Fruit fly (Drosophila melanogaster) whole organism, prepupa: ENCODE measurements around the gene mxt.

ENCODE experiments used
- Blimp-1 ChIP-seq: fragments of 200-800 bp; sonication (Bioruptor generic); optimal IDR thresholded peaks from 3 replicates; lab custom pipeline; 2017; ENCODE audit warnings: missing biosample characterization, missing genetic modification characterization, mild to moderate bottlenecking, moderate library complexity, missing genetic modification reagents
- CG10631 ChIP-seq: fragments of 200-800 bp; sonication (Bioruptor generic); optimal IDR thresholded peaks from 2 replicates; lab custom pipeline; 2016; ENCODE audit warnings: missing biosample characterization, missing genetic modification characterization
- CG11294 ChIP-seq: fragments of 200-800 bp; sonication (Bioruptor generic); IDR thresholded peaks from 2 replicates; pipeline ENCODE4 v1.3.6; 2022; ENCODE audit warnings: missing biosample characterization, missing genetic modification characterization
- CG11762 ChIP-seq: fragments of 200-800 bp; sonication (Bioruptor generic); optimal IDR thresholded peaks from 3 replicates; lab custom pipeline; 2016; ENCODE audit warnings: missing biosample characterization, missing genetic modification characterization; ENCODE audit not compliant: insufficient read depth
- CG16779 ChIP-seq: fragments of 200-800 bp; sonication (Bioruptor generic); optimal IDR thresholded peaks from 3 replicates; lab custom pipeline; 2017; ENCODE audit warnings: missing biosample characterization, mild to moderate bottlenecking, missing genetic modification characterization
- CG3032 ChIP-seq: fragments of 200-800 bp; optimal IDR thresholded peaks from 2 replicates; lab custom pipeline; 2019; ENCODE audit warnings: missing biosample characterization, mild to moderate bottlenecking, missing genetic modification characterization, moderate library complexity
- CG31627 ChIP-seq: fragments of 200-800 bp; sonication (Bioruptor generic); optimal IDR thresholded peaks from 3 replicates; lab custom pipeline; 2016; ENCODE audit warnings: missing biosample characterization, missing genetic modification characterization
- CG34406 ChIP-seq: fragments of 200-800 bp; sonication (Bioruptor generic); optimal IDR thresholded peaks from 3 replicates; lab custom pipeline; 2016; ENCODE audit warnings: missing biosample characterization, missing genetic modification characterization
- CG3919 ChIP-seq: fragments of 200-800 bp; sonication (Bioruptor generic); optimal IDR thresholded peaks from 3 replicates; lab custom pipeline; 2016; ENCODE audit warnings: missing biosample characterization, missing genetic modification characterization
- CG4318 ChIP-seq: fragments of 200-800 bp; sonication (Bioruptor generic); optimal IDR thresholded peaks from 3 replicates; lab custom pipeline; 2017; ENCODE audit warnings: missing biosample characterization, mild to moderate bottlenecking, missing genetic modification characterization
- CG6792 ChIP-seq: fragments of 200-800 bp; sonication (Bioruptor generic); optimal IDR thresholded peaks from 3 replicates; lab custom pipeline; 2016; ENCODE audit warnings: missing biosample characterization, missing genetic modification characterization
- CG6808 ChIP-seq: fragments of 200-800 bp; sonication (Bioruptor generic); optimal IDR thresholded peaks from 3 replicates; lab custom pipeline; 2017; ENCODE audit warnings: missing biosample characterization, missing genetic modification characterization, mild to moderate bottlenecking, moderate library complexity, missing genetic modification reagents
- CG6854 ChIP-seq: fragments of 200-800 bp; sonication (Bioruptor generic); optimal IDR thresholded peaks from 2 replicates; lab custom pipeline; 2017; ENCODE audit warnings: missing biosample characterization, mild to moderate bottlenecking, missing genetic modification characterization
- CG8119 ChIP-seq: fragments of 200-800 bp; sonication (Bioruptor generic); IDR thresholded peaks from 3 replicates; pipeline ENCODE4 v1.3.6; 2022; ENCODE audit warnings: missing biosample characterization, missing genetic modification characterization
- CG8319 ChIP-seq: fragments of 200-800 bp; sonication (Bioruptor generic); optimal IDR thresholded peaks from 3 replicates; lab custom pipeline; 2016; ENCODE audit warnings: missing biosample characterization, missing genetic modification characterization
- CG9139 ChIP-seq: fragments of 200-800 bp; sonication (Bioruptor generic); optimal IDR thresholded peaks from 3 replicates; lab custom pipeline; 2017; ENCODE audit warnings: missing biosample characterization, mild to moderate bottlenecking, missing genetic modification characterization
- Eip75B ChIP-seq: fragments of 200-800 bp; sonication (Bioruptor generic); optimal IDR thresholded peaks from 3 replicates; lab custom pipeline; 2016; ENCODE audit warnings: missing biosample characterization, missing genetic modification characterization
- Eip78C ChIP-seq: fragments of 200-800 bp; sonication (Bioruptor generic); peaks from one replicate; lab custom pipeline; 2016; ENCODE audit warnings: missing biosample characterization, missing genetic modification characterization
- Ets21C ChIP-seq: fragments of 200-800 bp; sonication (Bioruptor generic); optimal IDR thresholded peaks from 3 replicates; lab custom pipeline; 2016; ENCODE audit warnings: missing biosample characterization, missing genetic modification characterization
- Ets96B ChIP-seq: fragments of 200-800 bp; optimal IDR thresholded peaks from 2 replicates; lab custom pipeline; 2019; ENCODE audit warnings: missing biosample characterization, mild to moderate bottlenecking, missing genetic modification characterization, moderate library complexity
- Gug ChIP-seq: fragments of 200-800 bp; sonication (Bioruptor generic); IDR thresholded peaks from 2 replicates; pipeline ENCODE4 v1.3.6; 2022; ENCODE audit warnings: missing biosample characterization, missing genetic modification characterization
- Hr38 ChIP-seq: sonication (Bioruptor generic); optimal IDR thresholded peaks from 2 replicates; lab custom pipeline; 2016; ENCODE audit warnings: missing biosample characterization, missing genetic modification characterization
- Hr39 ChIP-seq: fragments of 200-800 bp; sonication (Bioruptor generic); optimal IDR thresholded peaks from 2 replicates; lab custom pipeline; 2016; ENCODE audit warnings: missing biosample characterization, missing genetic modification characterization
- Hr4 ChIP-seq: fragments of 200-800 bp; sonication (Bioruptor generic); optimal IDR thresholded peaks from 3 replicates; lab custom pipeline; 2016; ENCODE audit warnings: missing biosample characterization, missing genetic modification characterization
- Lpt ChIP-seq: fragments of 200-800 bp; sonication (Bioruptor generic); optimal IDR thresholded peaks from 3 replicates; lab custom pipeline; 2016; ENCODE audit warnings: missing biosample characterization, missing genetic modification characterization
- Met ChIP-seq: fragments of 200-800 bp; sonication (Bioruptor generic); optimal IDR thresholded peaks from 3 replicates; lab custom pipeline; 2016; ENCODE audit warnings: missing biosample characterization, missing genetic modification characterization
- OdsH ChIP-seq: fragments of 200-800 bp; sonication (Bioruptor generic); optimal IDR thresholded peaks from 3 replicates; lab custom pipeline; 2016; ENCODE audit warnings: missing biosample characterization, missing genetic modification characterization
- Smox ChIP-seq: fragments of 200-800 bp; sonication (Bioruptor generic); optimal IDR thresholded peaks from 3 replicates; lab custom pipeline; 2016; ENCODE audit warnings: missing biosample characterization, missing genetic modification characterization
- Sox14 ChIP-seq: fragments of 200-800 bp; sonication (Bioruptor generic); optimal IDR thresholded peaks from 3 replicates; lab custom pipeline; 2016; ENCODE audit warnings: missing biosample characterization, missing genetic modification characterization
- Sox15 ChIP-seq: fragments of 200-800 bp; sonication (Bioruptor generic); optimal IDR thresholded peaks from 3 replicates; lab custom pipeline; 2016; ENCODE audit warnings: missing biosample characterization, missing genetic modification characterization
- achi ChIP-seq: fragments of 200-800 bp; sonication (Bioruptor generic); optimal IDR thresholded peaks from 3 replicates; lab custom pipeline; 2016; ENCODE audit warnings: missing biosample characterization, missing genetic modification characterization
- cyc ChIP-seq: fragments of 200-800 bp; sonication (Bioruptor generic); optimal IDR thresholded peaks from 3 replicates; lab custom pipeline; 2016; ENCODE audit warnings: missing biosample characterization, missing genetic modification characterization
- dac ChIP-seq: fragments of 200-800 bp; sonication (Bioruptor generic); optimal IDR thresholded peaks from 2 replicates; lab custom pipeline; 2017; ENCODE audit warnings: missing biosample characterization, mild to moderate bottlenecking, missing genetic modification characterization
- dsx ChIP-seq: fragments of 200-800 bp; optimal IDR thresholded peaks from 3 replicates; lab custom pipeline; 2019; ENCODE audit warnings: missing biosample characterization, mild to moderate bottlenecking, missing genetic modification characterization, moderate library complexity; ENCODE audit not compliant: poor library complexity, severe bottlenecking
- eg ChIP-seq: fragments of 200-800 bp; sonication (Bioruptor generic); IDR thresholded peaks from 3 replicates; pipeline ENCODE4 v1.3.6; 2022; ENCODE audit warnings: missing biosample characterization, missing genetic modification characterization
- esn ChIP-seq: fragments of 200-800 bp; sonication (Bioruptor generic); optimal IDR thresholded peaks from 2 replicates; lab custom pipeline; 2016; ENCODE audit warnings: missing biosample characterization, mild to moderate bottlenecking, missing genetic modification characterization, moderate library complexity
- fd85E ChIP-seq: fragments of 200-800 bp; sonication (Bioruptor generic); optimal IDR thresholded peaks from 3 replicates; lab custom pipeline; 2016; ENCODE audit warnings: missing biosample characterization, missing genetic modification characterization
- lz ChIP-seq: fragments of 200-800 bp; sonication (Bioruptor generic); optimal IDR thresholded peaks from 3 replicates; lab custom pipeline; 2016; ENCODE audit warnings: missing biosample characterization, missing genetic modification characterization
- net ChIP-seq: fragments of 200-800 bp; sonication (Bioruptor generic); optimal IDR thresholded peaks from 3 replicates; lab custom pipeline; 2016; ENCODE audit warnings: missing biosample characterization, missing genetic modification characterization
- pdm3 ChIP-seq: fragments of 200-800 bp; sonication (Bioruptor generic); optimal IDR thresholded peaks from 3 replicates; lab custom pipeline; 2016; ENCODE audit warnings: missing biosample characterization, missing genetic modification characterization
- spab ChIP-seq: fragments of 200-800 bp; sonication (Bioruptor generic); optimal IDR thresholded peaks from 2 replicates; lab custom pipeline; 2017; ENCODE audit warnings: missing biosample characterization, mild to moderate bottlenecking, missing genetic modification characterization, missing genetic modification reagents
- ss ChIP-seq, 2 experiments: fragments of 200-800 bp; sonication (Bioruptor generic); optimal IDR thresholded peaks; 2 replicates in 1 of 2; 3 replicates in 1 of 2; lab custom pipeline; 2017 to 2018; ENCODE audit warnings: mild to moderate bottlenecking in 2 of 2, missing biosample characterization in 2 of 2, missing genetic modification characterization in 2 of 2, moderate library complexity in 1 of 2
- topi ChIP-seq: fragments of 200-800 bp; sonication (Bioruptor generic); optimal IDR thresholded peaks from 3 replicates; lab custom pipeline; 2016; ENCODE audit warnings: missing biosample characterization, missing genetic modification characterization
- vri ChIP-seq: fragments of 200-800 bp; sonication (Bioruptor generic); optimal IDR thresholded peaks from 3 replicates; lab custom pipeline; 2016; ENCODE audit warnings: missing biosample characterization, mild to moderate bottlenecking, missing genetic modification characterization

mxt gene

DNA sequence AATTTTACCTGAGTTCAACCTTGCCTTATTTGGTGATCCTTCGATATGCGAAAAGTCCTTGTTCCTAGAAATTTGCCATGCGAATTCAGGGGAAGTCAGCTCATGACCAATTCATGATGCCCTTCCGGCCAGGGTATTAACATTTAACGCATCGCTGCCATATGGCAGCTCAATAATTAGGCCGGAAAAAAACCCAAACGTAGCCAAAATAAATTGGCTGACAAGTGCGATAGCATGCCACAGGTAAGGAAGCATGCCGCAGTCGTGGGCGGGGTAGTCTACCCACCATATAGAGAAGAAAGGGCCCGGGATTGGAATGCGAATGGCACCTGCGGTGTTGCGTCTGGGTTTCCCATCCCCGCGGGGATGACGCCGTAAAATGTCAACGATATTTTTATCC lies 23.3 kb downstream of the mxt start:
- no peak for TF ChIP-seq Sox14 (GFP tag; lab: Kevin White, UChicago)
- TF ChIP-seq spab: no peak
- no peak for TF ChIP-seq net (GFP tag; lab: Kevin White, UChicago)
- TF ChIP-seq OdsH (GFP tag; lab: Kevin White, UChicago): no peak
- TF ChIP-seq esn (GFP tag; lab: Kevin White, UChicago): no peak
- TF ChIP-seq CG8119 (GFP tag; lab: Robert Waterston, UW): no peak
- TF ChIP-seq Hr39: no peak
- TF ChIP-seq achi (GFP tag; lab: Kevin White, UChicago): no peak
- TF ChIP-seq lz (GFP tag; lab: Kevin White, UChicago): no peak
- no peak for TF ChIP-seq CG10631 (GFP tag; lab: Kevin White, UChicago)
- TF ChIP-seq topi (GFP tag; lab: Kevin White, UChicago): no peak
- TF ChIP-seq CG34406 (GFP tag; lab: Kevin White, UChicago): no peak
- no peak for TF ChIP-seq CG4318 (GFP tag; lab: Kevin White, UChicago)
- no peak for TF ChIP-seq CG6792 (GFP tag; lab: Kevin White, UChicago)
- no peak for TF ChIP-seq Lpt (GFP tag; lab: Kevin White, UChicago)
- no peak for TF ChIP-seq Ets96B (tag; lab: Kevin White, UChicago)

DNA sequence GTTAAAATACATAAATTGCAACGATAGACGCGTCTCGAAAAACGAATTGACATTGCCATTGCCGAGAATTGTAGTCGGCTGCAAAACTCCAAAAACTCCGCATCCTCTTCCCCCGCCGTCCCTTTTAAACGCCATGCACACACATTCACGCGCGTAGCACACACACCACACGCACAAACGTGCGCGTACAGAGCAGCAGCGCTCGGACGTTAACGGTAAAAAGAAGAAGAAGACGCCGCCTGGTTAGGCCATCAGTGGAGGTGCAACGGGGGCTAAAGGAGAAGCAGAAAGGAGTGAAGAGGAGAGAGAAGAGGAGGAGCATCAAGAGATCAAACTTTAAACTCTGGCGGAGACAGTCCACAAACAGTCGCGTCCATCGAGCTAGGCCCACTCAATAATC lies 24.8 kb downstream of the mxt start:
- TF ChIP-seq CG16779 (tag; lab: Kevin White, UChicago) (no peak), CG3032 (tag; lab: Kevin White, UChicago) (no peak), Gug (no peak), CG11294 (GFP tag; lab: Robert Waterston, UW) (no peak), OdsH (GFP tag; lab: Kevin White, UChicago) (no peak), net (GFP tag; lab: Kevin White, UChicago) (no peak), Ets96B (tag; lab: Kevin White, UChicago) (no peak), CG8319 (no peak), Hr4 (GFP tag; lab: Kevin White, UChicago) (no peak), Eip75B (GFP tag; lab: Kevin White, UChicago) (no peak), CG34406 (GFP tag; lab: Kevin White, UChicago) (no peak)

DNA sequence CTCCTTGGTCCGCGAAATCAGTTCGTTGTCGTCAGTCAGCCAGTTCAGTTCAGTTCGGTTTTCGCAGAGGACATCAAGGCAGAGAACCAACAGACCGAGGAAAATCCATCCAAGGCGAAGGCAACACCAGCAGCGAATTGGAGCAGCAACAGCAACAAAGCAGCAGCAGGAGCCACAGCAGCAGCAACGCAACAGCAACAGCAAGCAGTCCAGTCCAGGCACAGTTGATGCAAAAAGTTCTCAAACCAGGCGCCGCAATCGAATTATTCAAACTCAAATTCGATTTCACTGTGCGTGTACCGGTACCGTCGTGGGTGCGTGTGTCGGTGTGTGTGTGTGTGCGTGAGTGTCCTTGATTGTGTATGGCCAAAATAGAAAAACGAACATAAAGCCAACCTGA lies 25.3 kb downstream of the mxt start, which contains the start of gene CG15628:
CG15628 (plus strand) TSS at position 18 of the 400 bp plus-strand sequence.
- no peak for TF ChIP-seq Ets21C
- TF ChIP-seq cyc (GFP tag; lab: Kevin White, UChicago): no peak
- TF ChIP-seq vri (GFP tag; lab: Kevin White, UChicago): no peak
- no peak for TF ChIP-seq ss (GFP tag; optimal IDR thresholded peaks at IDR 0.05; lab: Kevin White, UChicago)
- no peak for TF ChIP-seq pdm3 (GFP tag; lab: Kevin White, UChicago)
- TF ChIP-seq Ets96B (tag; lab: Kevin White, UChicago): no peak
- no peak for TF ChIP-seq Smox (GFP tag; lab: Kevin White, UChicago)
- no peak for TF ChIP-seq Sox14 (GFP tag; lab: Kevin White, UChicago)
- no peak for TF ChIP-seq Sox15 (GFP tag; lab: Kevin White, UChicago)
- no peak for TF ChIP-seq Hr38 (GFP tag; lab: Kevin White, UChicago)
- TF ChIP-seq Eip78C (GFP tag; lab: Kevin White, UChicago): no peak
- TF ChIP-seq CG9139 (GFP tag; lab: Kevin White, UChicago): no peak
- TF ChIP-seq CG34406 (GFP tag; lab: Kevin White, UChicago): no peak
- no peak for TF ChIP-seq CG31627 (GFP tag; lab: Kevin White, UChicago)
- TF ChIP-seq CG6808: no peak

DNA sequence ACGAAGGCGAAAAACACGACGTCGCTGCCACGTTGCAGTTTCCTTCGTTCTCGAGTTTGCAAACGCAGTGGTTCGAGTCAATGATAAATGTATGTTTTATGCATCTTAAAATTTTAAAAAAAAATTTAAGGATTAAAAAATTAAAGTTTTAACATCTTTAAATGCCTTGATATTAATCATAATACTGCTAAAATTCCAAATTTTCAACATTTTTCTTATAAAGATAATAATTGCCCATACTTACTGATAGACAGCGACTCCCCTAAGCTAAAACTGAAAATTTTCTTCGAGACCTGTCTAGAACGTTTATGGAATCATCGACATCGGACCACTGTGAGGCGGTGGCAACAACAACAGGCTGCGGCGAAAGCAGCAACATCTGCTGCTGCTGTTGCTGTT lies 25.8 kb downstream of the mxt start:
- TF ChIP-seq fd85E: peak; percentile 28
- TF ChIP-seq CG6792 (GFP tag; lab: Kevin White, UChicago): peak; percentile 54
- peak; percentile 27; the same call in 1 of the 2 replicates for TF ChIP-seq CG11294 (GFP tag; lab: Robert Waterston, UW)
- peak; percentile 76 for TF ChIP-seq pdm3 (GFP tag; lab: Kevin White, UChicago)
- TF ChIP-seq Blimp-1: peak; percentile 3
- peak; percentile 29 for TF ChIP-seq CG31627 (GFP tag; lab: Kevin White, UChicago)
- TF ChIP-seq net (GFP tag; lab: Kevin White, UChicago): peak; percentile 81
- TF ChIP-seq CG6808: peak; percentile 89
- TF ChIP-seq lz (GFP tag; lab: Kevin White, UChicago): peak; percentile 27
- peak; percentile 72 for TF ChIP-seq Met
- peak; percentile 81 for TF ChIP-seq CG16779 (tag; lab: Kevin White, UChicago)
- TF ChIP-seq CG34406 (GFP tag; lab: Kevin White, UChicago): peak; percentile 55
- peak; percentile 8 for TF ChIP-seq dac (GFP tag; lab: Kevin White, UChicago)
- peak; percentile 77 for TF ChIP-seq dsx
- TF ChIP-seq CG10631 (GFP tag; lab: Kevin White, UChicago): peak; percentile 56
- TF ChIP-seq CG6854 (GFP tag; lab: Kevin White, UChicago): peak; percentile 33
- TF ChIP-seq eg: peak; percentile 67; the same call in 2 of the 3 replicates
- peak; percentile 74 for TF ChIP-seq CG3919
- TF ChIP-seq CG8119 (GFP tag; lab: Robert Waterston, UW): peak; percentile 78
- TF ChIP-seq CG9139 (GFP tag; lab: Kevin White, UChicago): peak; percentile 66
- TF ChIP-seq CG11762 (GFP tag; lab: Kevin White, UChicago): peak; percentile 79
- TF ChIP-seq cyc (GFP tag; lab: Kevin White, UChicago): peak; percentile 49
